Worm (Caenorhabditis elegans): ENCODE data around the gene zfp-2.

Gene zfp-2

ce11 chrII:9604063-9604462, 46.6 kb downstream of the zfp-2 start:
- peak; percentile 11 for TF ChIP-seq tbp1 (GFP tag; optimal IDR thresholded peaks at IDR 0.05)
- TF ChIP-seq nfya-2 (GFP tag; IDR thresholded peaks at IDR 0.05): no peak

- TF ChIP-seq ets-4 (GFP tag; optimal IDR thresholded peaks at IDR 0.05): no peak
- peak; percentile 37 for TF ChIP-seq nhr-80 (tag; optimal IDR thresholded peaks at IDR 0.05)
These were observed 47.2 kb downstream of the zfp-2 start for ce11 chrII:9604685-9605084.

- no peak for TF ChIP-seq nhr-179 (tag; optimal IDR thresholded peaks at IDR 0.05)
- no peak for TF ChIP-seq ztf-3 (GFP tag; optimal IDR thresholded peaks at IDR 0.05)
- TF ChIP-seq ceh-91 (GFP tag; IDR thresholded peaks at IDR 0.05): no peak
- TF ChIP-seq C17E4.6 (GFP tag; IDR thresholded peaks at IDR 0.05): no peak
- no peak for TF ChIP-seq B0019.2 (GFP tag; conservative IDR thresholded peaks at IDR 0.05)
- no peak for TF ChIP-seq F52B5.7 (tag; optimal IDR thresholded peaks at IDR 0.05)
- TF ChIP-seq nhr-90 (tag; optimal IDR thresholded peaks at IDR 0.05): no peak
- no peak for TF ChIP-seq hmg-20 (GFP tag; IDR thresholded peaks at IDR 0.05)
- no peak for TF ChIP-seq B0035.1 (tag; optimal IDR thresholded peaks at IDR 0.05)
- no peak for TF ChIP-seq nfya-1 (tag; optimal IDR thresholded peaks at IDR 0.05; ENCODE audit: borderline replicate concordance, insufficient read depth)
- no peak for TF ChIP-seq repo-1 (tag; optimal IDR thresholded peaks at IDR 0.05)
- no peak for TF ChIP-seq lin-40 (tag; optimal IDR thresholded peaks at IDR 0.05)
- TF ChIP-seq lir-1 (GFP tag; conservative IDR thresholded peaks at IDR 0.05): no peak
These were observed 47.9 kb downstream of the zfp-2 start, which contains the start of gene nhr-19 for ce11 chrII:9605336-9605735. Gene nhr-19 (minus strand): TSS chrII:9605526.

DNA sequence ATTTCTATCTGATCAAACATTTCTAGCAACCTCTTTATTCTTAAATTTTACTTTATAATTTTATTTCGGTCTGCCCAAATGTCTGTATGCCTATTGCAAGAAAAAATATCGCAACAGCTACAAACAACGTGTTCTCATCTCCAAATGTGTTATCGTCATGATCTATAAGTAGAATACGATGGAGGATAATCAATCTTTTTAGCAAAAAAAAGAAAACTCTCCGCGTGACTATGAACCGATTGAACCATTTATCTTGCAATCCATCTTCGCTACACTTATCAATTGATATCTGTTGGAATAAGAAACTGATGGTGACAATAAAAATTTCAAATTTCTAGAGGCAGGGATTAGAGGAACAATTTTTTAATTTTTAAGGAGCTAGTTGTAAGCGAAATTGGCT, 48.5 kb downstream of the zfp-2 start:
- 0 out of 2 replicates have a peak, but pooled peaks have one; percentile 30 for TF ChIP-seq K11D2.4 (GFP tag; IDR thresholded peaks at IDR 0.05)
- no peak for TF ChIP-seq let-526 (GFP tag; IDR thresholded peaks at IDR 0.05)

- TF ChIP-seq attf-5 (GFP tag; optimal IDR thresholded peaks at IDR 0.05) (peak; percentile 28), nhr-90 (tag; optimal IDR thresholded peaks at IDR 0.05) (no peak), cebp-1 (GFP tag; IDR thresholded peaks at IDR 0.05) (peak; percentile 59; the same call in 1 of the 2 replicates), cebp-1 (tag; optimal IDR thresholded peaks at IDR 0.05) (peak; percentile 82), B0019.2 (GFP tag; conservative IDR thresholded peaks at IDR 0.05) (no peak), ceh-40 (GFP tag; IDR thresholded peaks at IDR 0.05) (no peak), K12H6.12 (tag; optimal IDR thresholded peaks at IDR 0.05) (peak; percentile 45)
These were observed 49.1 kb downstream of the zfp-2 start for ce11 chrII:9606485-9607036.

DNA sequence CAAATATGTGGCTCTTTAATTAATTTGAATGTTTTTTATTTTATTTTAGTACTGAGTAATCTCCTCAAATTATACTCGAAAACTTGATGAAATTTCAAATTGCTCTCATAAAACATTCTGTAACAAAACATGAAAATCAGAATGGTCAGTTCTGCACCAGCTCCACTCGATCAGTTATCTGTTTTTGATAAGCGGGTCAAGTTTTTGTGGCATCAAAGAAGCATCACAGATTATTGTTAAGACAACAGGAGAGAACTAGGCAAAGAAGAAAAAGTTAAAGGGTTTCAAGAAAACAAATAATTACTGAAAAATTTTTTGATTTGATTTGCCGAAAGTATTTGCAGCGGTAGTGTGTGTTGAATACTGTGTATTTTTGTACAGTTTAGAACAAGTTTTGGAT, 49.7 kb downstream of the zfp-2 start:
- TF ChIP-seq xnd-1 (tag; optimal IDR thresholded peaks at IDR 0.05) (no peak), pha-4 (tag; optimal IDR thresholded peaks at IDR 0.05) (peak; percentile 19), attf-5 (GFP tag; optimal IDR thresholded peaks at IDR 0.05) (no peak), nhr-80 (tag; optimal IDR thresholded peaks at IDR 0.05) (peak; percentile 15), ztf-3 (GFP tag; optimal IDR thresholded peaks at IDR 0.05) (no peak), egl-18 (GFP tag; IDR thresholded peaks at IDR 0.05) (no peak), somi-1 (GFP tag; optimal IDR thresholded peaks at IDR 0.05) (no peak), efl-1 (GFP tag; optimal IDR thresholded peaks at IDR 0.05) (no peak), nfya-1 (tag; optimal IDR thresholded peaks at IDR 0.05; ENCODE audit: borderline replicate concordance, insufficient read depth) (no peak), K11D2.4 (GFP tag; IDR thresholded peaks at IDR 0.05) (no peak)
